Worm (Caenorhabditis elegans): ENCODE measurements around the gene K09E3.2.

Gene K09E3.2

DNA sequence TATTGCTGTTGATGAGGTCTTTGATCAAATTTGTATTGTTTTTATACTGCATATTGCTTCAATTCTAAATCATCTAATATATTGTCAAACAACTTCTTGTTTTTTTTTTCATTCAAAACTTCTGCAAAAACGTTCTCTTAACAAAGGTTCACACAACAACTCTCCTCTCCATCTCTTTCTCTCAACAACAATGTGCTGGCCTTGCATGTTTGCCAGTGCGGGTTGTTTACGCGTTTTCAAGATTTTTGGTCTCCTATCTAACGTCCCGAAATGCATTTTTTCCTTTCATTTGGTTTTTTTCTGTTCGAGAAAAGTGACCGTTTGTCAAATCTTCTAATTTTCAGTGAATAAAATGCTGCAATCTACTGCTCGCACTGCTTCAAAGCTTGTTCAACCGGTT is 25.0 kb upstream of the K09E3.2 start, which contains the start of gene sod-3 (continued):
- TF ChIP-seq snpc-4 (GFP tag; optimal IDR thresholded peaks at IDR 0.05) = no peak
- no peak for TF ChIP-seq snpc-4 (tag; optimal IDR thresholded peaks at IDR 0.05)
- no peak for TF ChIP-seq die-1 (tag; optimal IDR thresholded peaks at IDR 0.05)
- TF ChIP-seq hmg-1.2 (GFP tag; IDR thresholded peaks at IDR 0.05) = no peak
- TF ChIP-seq lsl-1 (GFP tag; optimal IDR thresholded peaks at IDR 0.05) = no peak

ce11 chrX:17093199-17093598 is 24.3 kb upstream of the K09E3.2 start, which contains the start of gene C08A9.3:
Gene C08A9.3, minus strand, starts transcription at chrX:17093299.
- TF ChIP-seq zim-3 (tag; optimal IDR thresholded peaks at IDR 0.05) = no peak
- TF ChIP-seq Y53F4B.3 (GFP tag; IDR thresholded peaks at IDR 0.05) = no peak
- TF ChIP-seq ztf-22 (GFP tag; optimal IDR thresholded peaks at IDR 0.05) = no peak
- TF ChIP-seq nhr-27 (tag; optimal IDR thresholded peaks at IDR 0.05) = no peak
- TF ChIP-seq egl-44 (GFP tag; IDR thresholded peaks at IDR 0.05) = no peak
- TF ChIP-seq unc-62 (GFP tag; optimal IDR thresholded peaks at IDR 0.05) = no peak
- TF ChIP-seq ztf-25 (GFP tag; IDR thresholded peaks at IDR 0.05) = no peak
- no peak for TF ChIP-seq madf-10 (tag; optimal IDR thresholded peaks at IDR 0.05)
- no peak for TF ChIP-seq mel-28 (tag; optimal IDR thresholded peaks at IDR 0.05; ENCODE audit: borderline replicate concordance)
- TF ChIP-seq lsy-27 (tag; optimal IDR thresholded peaks at IDR 0.05; ENCODE audit: borderline replicate concordance, insufficient read depth) = no peak

DNA sequence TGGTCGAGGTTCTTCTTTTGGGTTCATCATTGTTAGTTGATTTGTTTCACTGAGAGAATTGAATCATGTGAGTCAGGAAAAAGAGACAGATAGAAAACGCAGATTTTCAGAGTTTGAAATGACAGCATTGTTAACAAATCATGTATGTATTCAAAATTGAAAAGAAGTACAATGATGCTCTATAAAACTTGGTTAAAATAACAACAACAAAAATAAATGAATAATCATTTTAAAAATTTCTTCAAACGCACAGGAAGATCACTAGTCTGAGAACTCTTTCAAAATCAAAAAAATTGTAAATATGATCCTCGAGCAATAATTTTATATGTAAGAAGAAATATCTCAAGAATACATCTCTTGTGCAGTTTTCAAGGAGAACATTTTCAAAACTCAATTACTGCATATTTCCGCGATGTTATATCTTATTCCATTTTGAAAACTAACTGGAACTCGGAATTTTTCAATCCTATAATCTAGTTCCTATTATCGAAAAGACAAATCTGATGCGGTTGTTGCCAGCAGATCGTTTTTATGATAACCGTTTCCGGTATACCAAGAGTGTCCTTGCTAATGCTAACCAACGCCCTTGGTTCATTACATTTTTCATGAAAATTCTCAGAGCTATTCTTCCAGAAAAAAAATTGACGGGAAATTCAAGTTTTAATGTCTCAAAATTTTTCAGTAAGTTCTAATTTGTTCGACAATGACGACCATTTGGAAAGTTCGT is 20.8 kb upstream of the K09E3.2 start, which contains the start of gene lido-1:
lido-1 (minus strand) TSS at position 51 of the 727 bp plus-strand sequence.
- TF ChIP-seq lsy-27 (tag; optimal IDR thresholded peaks at IDR 0.05; ENCODE audit: borderline replicate concordance, insufficient read depth) (no peak), T26A5.8 (tag; optimal IDR thresholded peaks at IDR 0.05) (no peak), ets-4 (GFP tag; optimal IDR thresholded peaks at IDR 0.05) (no peak)

ce11 chrX:17100656-17101055 is 16.8 kb upstream of the K09E3.2 start, which contains the start of gene lido-2:
Gene lido-2, minus strand, starts transcription at chrX:17100756.
- TF ChIP-seq athp-1 (tag; optimal IDR thresholded peaks at IDR 0.05) = no peak

ce11 chrX:17107670-17108069 is 9.8 kb upstream of the K09E3.2 start, which contains the start of gene lido-4:
Gene lido-4, minus strand, starts transcription at chrX:17107770.
- TF ChIP-seq sea-2 (GFP tag; IDR thresholded peaks at IDR 0.05) (no peak), dpl-1 (GFP tag; optimal IDR thresholded peaks at IDR 0.05) (no peak), Y67H2A.10 (GFP tag; conservative IDR thresholded peaks at IDR 0.05) (no peak), F55B11.4 (tag; optimal IDR thresholded peaks at IDR 0.05; ENCODE audit: borderline replicate concordance, insufficient read depth) (no peak), repo-1 (tag; optimal IDR thresholded peaks at IDR 0.05) (no peak), lir-1 (GFP tag; conservative IDR thresholded peaks at IDR 0.05) (no peak), lsl-1 (GFP tag; optimal IDR thresholded peaks at IDR 0.05) (no peak), nfyb-1 (GFP tag; IDR thresholded peaks at IDR 0.05) (no peak), nhr-120 (GFP tag; IDR thresholded peaks at IDR 0.05) (no peak), hlh-12 (tag; optimal IDR thresholded peaks at IDR 0.05) (no peak), pha-4 (tag; optimal IDR thresholded peaks at IDR 0.05) (no peak), ztf-22 (GFP tag; optimal IDR thresholded peaks at IDR 0.05) (no peak), let-607 (tag; optimal IDR thresholded peaks at IDR 0.05) (no peak), unc-62 (GFP tag; optimal IDR thresholded peaks at IDR 0.05) (no peak), ceh-79 (tag; optimal IDR thresholded peaks at IDR 0.05) (no peak)

Data from whole organism, young adult.